Worm (Caenorhabditis elegans): ENCODE data around the gene vha-18.

vha-18 gene

ce11 chrV:8409594-8409993, 3.7 kb downstream of the vha-18 start:
- TF ChIP-seq B0310.2 (tag; optimal IDR thresholded peaks at IDR 0.05) = no peak
- TF ChIP-seq hmg-4 (GFP tag; optimal IDR thresholded peaks at IDR 0.05) = no peak

- no peak for TF ChIP-seq B0310.2 (tag; optimal IDR thresholded peaks at IDR 0.05)
- TF ChIP-seq ceh-36 (tag; optimal IDR thresholded peaks at IDR 0.05) = no peak
- TF ChIP-seq ceh-13 (GFP tag; optimal IDR thresholded peaks at IDR 0.05) = no peak
- no peak for TF ChIP-seq tbx-37 (GFP tag; conservative IDR thresholded peaks at IDR 0.05)
- no peak for TF ChIP-seq tbx-11 (GFP tag; IDR thresholded peaks at IDR 0.05)
- TF ChIP-seq F13C5.2 (tag; optimal IDR thresholded peaks at IDR 0.05) = no peak
- TF ChIP-seq scrt-1 (GFP tag; IDR thresholded peaks at IDR 0.05) = no peak
- no peak for TF ChIP-seq hmg-4 (GFP tag; optimal IDR thresholded peaks at IDR 0.05)
- no peak for TF ChIP-seq hnd-1 (tag; optimal IDR thresholded peaks at IDR 0.05)
- no peak for TF ChIP-seq ets-7 (tag; optimal IDR thresholded peaks at IDR 0.05)
- no peak for TF ChIP-seq aly-1 (tag; optimal IDR thresholded peaks at IDR 0.05)
- no peak for TF ChIP-seq ama-1 (optimal IDR thresholded peaks at IDR 0.05)
- TF ChIP-seq flt-1 (GFP tag; IDR thresholded peaks at IDR 0.05) = no peak
- TF ChIP-seq pes-1 (GFP tag; IDR thresholded peaks at IDR 0.05) = no peak
- no peak for TF ChIP-seq hmbx-1 (tag; optimal IDR thresholded peaks at IDR 0.05)
- TF ChIP-seq tra-4 (tag; optimal IDR thresholded peaks at IDR 0.05) = no peak
- TF ChIP-seq sea-1 (GFP tag; conservative IDR thresholded peaks at IDR 0.05) = no peak
Observed at ce11 chrV:8406911-8407310, 6.4 kb downstream of the vha-18 start.

- no peak for TF ChIP-seq sea-1 (GFP tag; conservative IDR thresholded peaks at IDR 0.05)
Observed at ce11 chrV:8406155-8406554, 7.1 kb downstream of the vha-18 start.

- TF ChIP-seq flt-1 (GFP tag; IDR thresholded peaks at IDR 0.05) (no peak), hmbx-1 (tag; optimal IDR thresholded peaks at IDR 0.05) (no peak), sea-1 (GFP tag; conservative IDR thresholded peaks at IDR 0.05) (no peak), ceh-13 (GFP tag; optimal IDR thresholded peaks at IDR 0.05) (no peak), tra-4 (tag; optimal IDR thresholded peaks at IDR 0.05) (no peak), ets-7 (tag; optimal IDR thresholded peaks at IDR 0.05) (no peak), aly-1 (tag; optimal IDR thresholded peaks at IDR 0.05) (no peak), tbx-11 (GFP tag; IDR thresholded peaks at IDR 0.05) (no peak)
Observed at ce11 chrV:8404339-8404738, 8.9 kb downstream of the vha-18 start.

- TF ChIP-seq flt-1 (GFP tag; IDR thresholded peaks at IDR 0.05) (no peak), ama-1 (optimal IDR thresholded peaks at IDR 0.05) (no peak), sea-1 (GFP tag; conservative IDR thresholded peaks at IDR 0.05) (no peak), B0310.2 (tag; optimal IDR thresholded peaks at IDR 0.05) (no peak), hmbx-1 (tag; optimal IDR thresholded peaks at IDR 0.05) (no peak), ceh-13 (GFP tag; optimal IDR thresholded peaks at IDR 0.05) (no peak), tbx-11 (GFP tag; IDR thresholded peaks at IDR 0.05) (no peak), ceh-36 (tag; optimal IDR thresholded peaks at IDR 0.05) (no peak), hmg-4 (GFP tag; optimal IDR thresholded peaks at IDR 0.05) (no peak), hnd-1 (tag; optimal IDR thresholded peaks at IDR 0.05) (no peak), pes-1 (GFP tag; IDR thresholded peaks at IDR 0.05) (no peak), scrt-1 (GFP tag; IDR thresholded peaks at IDR 0.05) (no peak), aly-1 (tag; optimal IDR thresholded peaks at IDR 0.05) (no peak), F13C5.2 (tag; optimal IDR thresholded peaks at IDR 0.05) (no peak), tra-4 (tag; optimal IDR thresholded peaks at IDR 0.05) (no peak), tbx-37 (GFP tag; conservative IDR thresholded peaks at IDR 0.05) (no peak), ets-7 (tag; optimal IDR thresholded peaks at IDR 0.05) (no peak)
Observed at ce11 chrV:8403916-8404315, 9.4 kb downstream of the vha-18 start.

ce11 chrV:8403152-8403551, 10.1 kb downstream of the vha-18 start:
- TF ChIP-seq hmbx-1 (tag; optimal IDR thresholded peaks at IDR 0.05) (no peak), tbx-37 (GFP tag; conservative IDR thresholded peaks at IDR 0.05) (no peak), ama-1 (optimal IDR thresholded peaks at IDR 0.05) (no peak), tbx-11 (GFP tag; IDR thresholded peaks at IDR 0.05) (no peak), sea-1 (GFP tag; conservative IDR thresholded peaks at IDR 0.05) (no peak), tra-4 (tag; optimal IDR thresholded peaks at IDR 0.05) (no peak)

- TF ChIP-seq B0310.2 (tag; optimal IDR thresholded peaks at IDR 0.05) (no peak), ceh-36 (tag; optimal IDR thresholded peaks at IDR 0.05) (no peak), ets-7 (tag; optimal IDR thresholded peaks at IDR 0.05) (no peak), ama-1 (optimal IDR thresholded peaks at IDR 0.05) (no peak), hmbx-1 (tag; optimal IDR thresholded peaks at IDR 0.05) (no peak), sea-1 (GFP tag; conservative IDR thresholded peaks at IDR 0.05) (no peak), tra-4 (tag; optimal IDR thresholded peaks at IDR 0.05) (no peak), tbx-11 (GFP tag; IDR thresholded peaks at IDR 0.05) (no peak), hnd-1 (tag; optimal IDR thresholded peaks at IDR 0.05) (no peak), F13C5.2 (tag; optimal IDR thresholded peaks at IDR 0.05) (no peak), flt-1 (GFP tag; IDR thresholded peaks at IDR 0.05) (no peak), scrt-1 (GFP tag; IDR thresholded peaks at IDR 0.05) (no peak), tbx-37 (GFP tag; conservative IDR thresholded peaks at IDR 0.05) (no peak), hmg-4 (GFP tag; optimal IDR thresholded peaks at IDR 0.05) (no peak), ceh-13 (GFP tag; optimal IDR thresholded peaks at IDR 0.05) (no peak), pes-1 (GFP tag; IDR thresholded peaks at IDR 0.05) (no peak), aly-1 (tag; optimal IDR thresholded peaks at IDR 0.05) (no peak)
Observed at ce11 chrV:8402392-8402791, 10.9 kb downstream of the vha-18 start, which contains the start of gene F52E1.9. TSS of gene F52E1.9 (minus strand) at chrV:8402669.

ce11 chrV:8401267-8401666, 12.0 kb downstream of the vha-18 start:
- no peak for TF ChIP-seq F13C5.2 (tag; optimal IDR thresholded peaks at IDR 0.05)
- TF ChIP-seq sea-1 (GFP tag; conservative IDR thresholded peaks at IDR 0.05) = no peak
- TF ChIP-seq scrt-1 (GFP tag; IDR thresholded peaks at IDR 0.05) = no peak
- TF ChIP-seq ceh-13 (GFP tag; optimal IDR thresholded peaks at IDR 0.05) = no peak
- TF ChIP-seq aly-1 (tag; optimal IDR thresholded peaks at IDR 0.05) = no peak
- TF ChIP-seq pes-1 (GFP tag; IDR thresholded peaks at IDR 0.05) = no peak
- no peak for TF ChIP-seq ama-1 (optimal IDR thresholded peaks at IDR 0.05)
- TF ChIP-seq ceh-36 (tag; optimal IDR thresholded peaks at IDR 0.05) = no peak
- no peak for TF ChIP-seq hmbx-1 (tag; optimal IDR thresholded peaks at IDR 0.05)

Data from whole organism, early embryonic.